Fruit fly (Drosophila melanogaster) S2 (cell line): ENCODE data around the gene CG12608.

Experiments
- CG8478 ChIP-seq: fragments of >200 bp; optimal IDR thresholded peaks from 2 replicates; lab custom pipeline; 2018
- CTCF ChIP-seq, 2 experiments: fragments of >200 bp; optimal IDR thresholded peaks; 2 replicates each; lab custom pipeline; 2018

DNA sequence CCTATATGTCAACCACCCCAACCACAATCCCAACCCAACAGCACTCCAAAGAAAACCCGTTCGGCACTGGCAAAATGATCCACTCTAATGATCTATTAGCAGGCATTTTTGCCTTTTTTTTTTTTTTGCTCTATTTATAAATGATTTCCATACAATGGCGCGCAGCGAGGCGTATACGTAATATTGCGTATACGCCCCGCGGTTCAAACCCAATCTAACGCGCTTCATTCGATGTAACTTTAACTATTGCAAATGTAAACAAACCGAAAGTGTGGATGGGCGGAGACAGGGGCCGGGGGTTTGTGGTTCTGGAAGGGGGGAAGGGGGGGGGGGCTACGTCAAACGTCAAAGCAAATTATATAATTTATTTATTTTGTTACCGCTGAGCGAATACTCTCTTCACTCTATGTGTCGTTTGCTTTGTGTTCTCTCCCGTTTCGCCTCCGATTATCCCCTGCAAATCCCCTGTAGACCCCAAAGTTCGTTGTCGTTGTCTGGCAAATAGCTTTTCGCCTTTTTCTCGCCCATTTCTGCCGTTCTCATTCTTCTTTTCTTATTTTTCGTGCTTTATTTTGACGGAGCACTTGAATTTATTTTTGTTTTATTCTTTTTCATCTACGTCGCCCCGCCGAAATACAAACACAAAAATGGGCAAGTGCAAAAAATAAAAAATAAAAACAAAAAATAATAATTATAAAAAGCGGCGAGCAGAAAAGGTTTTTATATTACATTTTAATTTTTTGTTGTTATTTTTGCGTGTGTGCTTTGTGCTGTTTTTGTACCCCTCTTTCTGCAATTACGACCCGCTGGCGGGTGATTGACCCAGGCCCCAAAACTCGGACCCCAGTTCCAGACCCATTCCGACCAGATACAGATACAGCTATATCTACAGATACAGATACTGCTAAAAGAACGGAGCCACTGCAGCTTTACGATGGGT, 41.0 kb downstream of the CG12608 start:
- TF ChIP-seq CTCF (optimal IDR thresholded peaks at IDR 0.05; lab: Kevin White, UChicago): no peak
- TF ChIP-seq CG8478 (lab: Kevin White, UChicago): no peak
